Worm (Caenorhabditis elegans): ENCODE results near the gene pigq-1.

- TF ChIP-seq nhr-28 (tag; optimal IDR thresholded peaks at IDR 0.05) (no peak), set-16 (GFP tag; IDR thresholded peaks at IDR 0.05) (0 out of 2 replicates have a peak, but pooled peaks have one; percentile 6), T20F7.1 (GFP tag; optimal IDR thresholded peaks at IDR 0.05) (no peak), Y5F2A.4 (GFP tag; optimal IDR thresholded peaks at IDR 0.05) (no peak), mep-1 (tag; optimal IDR thresholded peaks at IDR 0.05) (no peak), ces-1 (GFP tag; optimal IDR thresholded peaks at IDR 0.05) (no peak), hif-1 (tag; optimal IDR thresholded peaks at IDR 0.05) (no peak), spr-1 (tag; optimal IDR thresholded peaks at IDR 0.05) (no peak), dpl-1 (GFP tag; optimal IDR thresholded peaks at IDR 0.05) (no peak), ama-1 (optimal IDR thresholded peaks at IDR 0.05) (no peak), php-3 (GFP tag; IDR thresholded peaks at IDR 0.05) (no peak), zag-1 (tag; optimal IDR thresholded peaks at IDR 0.05) (no peak), ceh-82 (tag; optimal IDR thresholded peaks at IDR 0.05) (no peak), fkh-10 (GFP tag; optimal IDR thresholded peaks at IDR 0.05) (no peak)
Observed at ce11 chrIV:11126028-11126427, 21.0 kb downstream of the pigq-1 start.
